Fruit fly (Drosophila melanogaster) whole organism, embryonic: ENCODE measurements around the gene CIA30.

Experiments used
- Awh ChIP-seq: fragments of 200-800 bp; sonication (Bioruptor generic); IDR thresholded peaks from 2 replicates; pipeline ENCODE4, ENCODE4 v1.3.6; 2022; ENCODE audit warnings: missing biosample characterization, missing genetic modification characterization
- Blimp-1 ChIP-seq: fragments of 200-800 bp; sonication (Bioruptor generic); optimal IDR thresholded peaks from 3 replicates; lab custom pipeline; 2018; ENCODE audit warnings: missing biosample characterization, missing genetic modification characterization, mild to moderate bottlenecking, moderate library complexity, missing genetic modification reagents
- BtbVII ChIP-seq: fragments of 200-800 bp; sonication (Bioruptor generic); optimal IDR thresholded peaks from 3 replicates; lab custom pipeline; 2017; ENCODE audit warnings: missing biosample characterization, mild to moderate bottlenecking, missing genetic modification characterization
- CG11696 ChIP-seq: fragments of 200-800 bp; sonication (Bioruptor generic); IDR thresholded peaks from 2 replicates; pipeline ENCODE4 v1.3.6; 2022; ENCODE audit warnings: missing biosample characterization, missing genetic modification characterization
- CG11723 ChIP-seq: fragments of 200-800 bp; sonication (Bioruptor generic); optimal IDR thresholded peaks from 2 replicates; lab custom pipeline; 2017; ENCODE audit warnings: missing biosample characterization, mild to moderate bottlenecking, missing genetic modification characterization
- CG12391 ChIP-seq: fragments of 200-800 bp; sonication (Bioruptor generic); optimal IDR thresholded peaks from 3 replicates; lab custom pipeline; 2018; ENCODE audit warnings: missing biosample characterization, mild to moderate bottlenecking, missing genetic modification characterization, moderate library complexity
- CG15514 ChIP-seq: fragments of 200-800 bp; sonication (Bioruptor generic); optimal IDR thresholded peaks from 3 replicates; lab custom pipeline; 2017; ENCODE audit warnings: missing biosample characterization, missing genetic modification characterization, mild to moderate bottlenecking, moderate library complexity, missing genetic modification reagents
- CG17328 ChIP-seq: fragments of 200-800 bp; sonication (Bioruptor generic); IDR thresholded peaks from 2 replicates; pipeline ENCODE4 v1.3.6; 2022; ENCODE audit warnings: missing biosample characterization, missing genetic modification characterization
- CG1792 ChIP-seq: fragments of 200-800 bp; sonication (Bioruptor generic); optimal IDR thresholded peaks from 2 replicates; lab custom pipeline; 2016; ENCODE audit warnings: missing biosample characterization, missing genetic modification characterization
- CG18262 ChIP-seq: fragments of 200-800 bp; optimal IDR thresholded peaks from 3 replicates; lab custom pipeline; 2019; ENCODE audit warnings: missing biosample characterization, mild to moderate bottlenecking, missing genetic modification characterization, moderate library complexity
- CG18619 ChIP-seq: fragments of 200-800 bp; sonication (Bioruptor generic); optimal IDR thresholded peaks from 3 replicates; lab custom pipeline; 2017; ENCODE audit warnings: missing biosample characterization, mild to moderate bottlenecking, missing genetic modification characterization
- CG42726 ChIP-seq: fragments of 200-800 bp; sonication (Bioruptor generic); IDR thresholded peaks from 2 replicates; pipeline ENCODE4 v1.3.6; 2022; ENCODE audit warnings: missing biosample characterization, missing genetic modification characterization; ENCODE audit not compliant: partially characterized antibody
- CG4820 ChIP-seq: fragments of 200-800 bp; sonication (Bioruptor generic); optimal IDR thresholded peaks from 3 replicates; lab custom pipeline; 2016; ENCODE audit warnings: missing biosample characterization, missing genetic modification characterization
- CG6765 ChIP-seq: fragments of 200-800 bp; sonication (Bioruptor generic); optimal IDR thresholded peaks from 3 replicates; lab custom pipeline; 2017; ENCODE audit warnings: missing biosample characterization, mild to moderate bottlenecking, missing genetic modification characterization
- CG7357 ChIP-seq: fragments of 200-800 bp; sonication (Bioruptor generic); IDR thresholded peaks from 3 replicates; pipeline ENCODE4 v1.3.6; 2022; ENCODE audit warnings: missing biosample characterization, missing genetic modification characterization
- CG8944 ChIP-seq: fragments of 200-800 bp; sonication (Bioruptor generic); optimal IDR thresholded peaks from 3 replicates; lab custom pipeline; 2016; ENCODE audit warnings: missing biosample characterization, missing genetic modification characterization
- CkIIα-i1 ChIP-seq: fragments of 200-800 bp; sonication (Bioruptor generic); IDR thresholded peaks from 2 replicates; pipeline ENCODE4 v1.3.6; 2022; ENCODE audit warnings: missing biosample characterization, missing genetic modification characterization
- D ChIP-seq, 2 experiments: fragments of 200-800 bp in 1 of 2; fragments of >200 bp in 1 of 2; sonication (Bioruptor generic) in 1 of 2; optimal IDR thresholded peaks; 2 replicates in 1 of 2; 3 replicates in 1 of 2; lab custom pipeline; 2017; ENCODE audit warnings: mild to moderate bottlenecking in 1 of 2, missing biosample characterization in 1 of 2, missing genetic modification characterization in 1 of 2, missing genetic modification reagents in 1 of 2
- D19A ChIP-seq: fragments of 200-800 bp; optimal IDR thresholded peaks from 3 replicates; lab custom pipeline; 2019; ENCODE audit warnings: missing biosample characterization, mild to moderate bottlenecking, missing genetic modification characterization, moderate library complexity
- Dp ChIP-seq: fragments of 200-800 bp; sonication (Bioruptor generic); optimal IDR thresholded peaks from 2 replicates; lab custom pipeline; 2018; ENCODE audit warnings: missing biosample characterization, mild to moderate bottlenecking, missing genetic modification characterization, moderate library complexity
- Dref ChIP-seq: fragments of 200-800 bp; sonication (Bioruptor generic); IDR thresholded peaks from 2 replicates; pipeline ENCODE4 v1.3.6; 2022; ENCODE audit warnings: missing biosample characterization, missing genetic modification characterization
- Ets97D ChIP-seq: fragments of 200-800 bp; sonication (Bioruptor generic); optimal IDR thresholded peaks from 3 replicates; lab custom pipeline; 2016; ENCODE audit warnings: missing biosample characterization, missing genetic modification characterization
- HHEX ChIP-seq: fragments of 200-800 bp; sonication (Bioruptor generic); optimal IDR thresholded peaks from 3 replicates; lab custom pipeline; 2017; ENCODE audit warnings: missing biosample characterization, mild to moderate bottlenecking, missing genetic modification characterization, missing genetic modification reagents
- HLH54F ChIP-seq: fragments of 200-800 bp; sonication (Bioruptor generic); optimal IDR thresholded peaks from 3 replicates; lab custom pipeline; 2016; ENCODE audit warnings: missing biosample characterization, missing genetic modification characterization
- Med ChIP-seq: fragments of 200-800 bp; sonication (Bioruptor generic); peaks from one replicate; lab custom pipeline; 2016; ENCODE audit warnings: missing biosample characterization, missing genetic modification characterization, mild to moderate bottlenecking, inconsistent platforms, moderate library complexity
- Mrtf ChIP-seq: fragments of 200-800 bp; sonication (Bioruptor generic); IDR thresholded peaks from 3 replicates; pipeline ENCODE4 v1.3.6; 2022; ENCODE audit warnings: missing biosample characterization, missing genetic modification characterization
- Nf-YB ChIP-seq: fragments of 200-800 bp; sonication (Bioruptor generic); optimal IDR thresholded peaks from 3 replicates; lab custom pipeline; 2019; ENCODE audit warnings: missing biosample characterization, mild to moderate bottlenecking, missing genetic modification characterization, moderate library complexity
- TFAM ChIP-seq: fragments of 200-800 bp; sonication (Bioruptor generic); optimal IDR thresholded peaks from 2 replicates; lab custom pipeline; 2017; ENCODE audit warnings: missing biosample characterization, missing genetic modification characterization, inconsistent platforms
- Xrp1 ChIP-seq: fragments of 200-800 bp; sonication (Bioruptor generic); IDR thresholded peaks from 2 replicates; pipeline ENCODE4 v1.3.6; 2022; ENCODE audit warnings: missing biosample characterization, missing genetic modification characterization
- ase ChIP-seq: fragments of 200-800 bp; sonication (Bioruptor generic); IDR thresholded peaks from 3 replicates; pipeline ENCODE4 v1.3.6; 2022; ENCODE audit warnings: missing biosample characterization, missing genetic modification characterization
- bcd ChIP-seq: fragments of 200-800 bp; sonication (Bioruptor generic); optimal IDR thresholded peaks from 2 replicates; lab custom pipeline; 2017; ENCODE audit warnings: missing biosample characterization, mild to moderate bottlenecking, missing genetic modification characterization
- corto ChIP-seq: fragments of 200-800 bp; sonication (Bioruptor generic); optimal IDR thresholded peaks from 2 replicates; lab custom pipeline; 2016; ENCODE audit warnings: missing biosample characterization, mild to moderate bottlenecking, missing genetic modification characterization, moderate library complexity
- cwo ChIP-seq: fragments of 200-800 bp; sonication (Bioruptor generic); optimal IDR thresholded peaks from 3 replicates; lab custom pipeline; 2017; ENCODE audit warnings: missing biosample characterization, missing genetic modification characterization, mild to moderate bottlenecking, moderate library complexity, missing genetic modification reagents
- dati ChIP-seq: fragments of 200-800 bp; sonication (Bioruptor generic); IDR thresholded peaks from 2 replicates; pipeline ENCODE4 v1.3.6; 2022; ENCODE audit warnings: missing biosample characterization, missing genetic modification characterization
- emc ChIP-seq: fragments of 200-800 bp; sonication (Bioruptor generic); optimal IDR thresholded peaks from 2 replicates; lab custom pipeline; 2016; ENCODE audit warnings: missing biosample characterization, missing genetic modification characterization
- gcm2 ChIP-seq: fragments of 200-800 bp; sonication (Bioruptor generic); optimal IDR thresholded peaks from 2 replicates; lab custom pipeline; 2016; ENCODE audit warnings: missing biosample characterization, missing genetic modification characterization
- ind ChIP-seq: fragments of 200-800 bp; sonication (Bioruptor generic); optimal IDR thresholded peaks from 3 replicates; lab custom pipeline; 2016; ENCODE audit warnings: missing biosample characterization, missing genetic modification characterization
- insv ChIP-seq, 2 experiments: fragments of 200-800 bp; sonication (Bioruptor generic); optimal IDR thresholded peaks; 3 replicates each; lab custom pipeline; 2016 to 2018; ENCODE audit warnings: missing biosample characterization in 2 of 2, missing genetic modification characterization in 2 of 2
- jigr1 ChIP-seq: fragments of 200-800 bp; sonication (Bioruptor generic); IDR thresholded peaks from 3 replicates; pipeline ENCODE4 v1.3.6; 2022; ENCODE audit warnings: missing biosample characterization, missing genetic modification characterization
- knrl ChIP-seq: fragments of 200-800 bp; sonication (Bioruptor generic); IDR thresholded peaks from 3 replicates; pipeline ENCODE4 v1.3.6; 2022; ENCODE audit warnings: missing biosample characterization, missing genetic modification characterization; ENCODE audit not compliant: partially characterized antibody
- nau ChIP-seq: fragments of 200-800 bp; sonication (Bioruptor generic); optimal IDR thresholded peaks from 3 replicates; lab custom pipeline; 2017; ENCODE audit warnings: missing biosample characterization, mild to moderate bottlenecking, missing genetic modification characterization, missing genetic modification reagents
- p53 ChIP-seq: fragments of 200-800 bp; sonication (Bioruptor generic); optimal IDR thresholded peaks from 2 replicates; lab custom pipeline; 2016; ENCODE audit warnings: missing biosample characterization, missing genetic modification characterization
- pb ChIP-seq: fragments of 200-800 bp; sonication (Bioruptor generic); optimal IDR thresholded peaks from 3 replicates; lab custom pipeline; 2016; ENCODE audit warnings: missing biosample characterization, missing genetic modification characterization
- pho ChIP-seq: fragments of 200-800 bp; sonication (Bioruptor generic); optimal IDR thresholded peaks from 2 replicates; lab custom pipeline; 2016; ENCODE audit warnings: missing biosample characterization, missing genetic modification characterization
- phol ChIP-seq: fragments of 200-800 bp; sonication (Bioruptor generic); optimal IDR thresholded peaks from 3 replicates; lab custom pipeline; 2018; ENCODE audit warnings: missing biosample characterization, mild to moderate bottlenecking, missing genetic modification characterization, moderate library complexity
- sr ChIP-seq: fragments of 200-800 bp; sonication (Bioruptor generic); IDR thresholded peaks from 3 replicates; pipeline ENCODE4 v1.3.6; 2022; ENCODE audit warnings: missing biosample characterization, missing genetic modification characterization
- tio ChIP-seq: fragments of 200-800 bp; sonication (Bioruptor generic); optimal IDR thresholded peaks from 2 replicates; lab custom pipeline; 2017; ENCODE audit warnings: missing biosample characterization, missing genetic modification characterization, inconsistent platforms
- wor ChIP-seq: fragments of 200-800 bp; sonication (Bioruptor generic); IDR thresholded peaks from 2 replicates; pipeline ENCODE4 v1.3.6; 2022; ENCODE audit warnings: missing biosample characterization, missing genetic modification characterization

The CIA30 gene

DNA sequence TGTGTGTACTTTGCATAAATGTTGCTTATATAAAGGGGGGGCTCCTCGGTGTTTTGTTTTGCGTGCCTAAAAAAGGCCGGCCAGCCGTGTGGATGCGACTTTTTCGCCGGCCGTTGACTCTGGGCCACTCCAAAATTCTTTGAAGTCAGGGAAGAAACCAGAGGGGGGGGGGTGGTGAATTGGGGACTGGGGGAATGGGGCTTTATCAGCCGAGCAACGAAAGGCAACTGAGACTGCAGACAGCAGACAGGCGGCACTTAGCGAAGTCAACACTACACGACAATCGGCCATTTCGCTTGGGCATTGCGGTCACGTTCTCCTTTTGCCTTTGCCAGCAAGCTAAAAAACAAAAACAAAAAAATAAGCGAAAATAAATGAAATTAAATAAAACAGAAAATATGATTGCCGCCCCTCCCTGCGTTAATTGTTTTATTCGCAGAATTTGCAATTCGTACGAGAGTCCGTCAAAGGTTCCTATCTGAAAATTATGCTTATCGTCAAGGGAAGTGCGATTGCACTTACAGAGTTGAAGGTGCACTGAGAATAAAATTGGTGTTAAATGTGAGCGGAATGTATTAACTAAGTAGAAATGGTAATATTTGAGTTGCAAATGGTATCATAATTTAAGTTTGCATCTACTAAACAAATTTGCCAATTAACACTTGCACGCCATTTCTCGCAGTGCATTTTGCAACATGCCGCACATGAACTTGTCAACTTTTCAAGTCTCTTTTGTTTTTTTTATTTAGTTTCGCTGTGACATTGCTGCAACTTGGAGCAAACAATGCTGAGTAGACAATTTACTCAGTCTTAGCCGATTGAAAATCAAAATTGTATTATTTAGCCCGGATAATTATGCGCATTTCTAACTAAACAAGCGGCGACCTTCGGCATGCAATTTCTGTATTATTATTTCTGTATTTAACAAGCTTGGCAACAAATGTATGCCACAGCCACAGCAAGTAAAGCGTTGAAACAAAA lies 49.5 kb downstream of the CIA30 start:
- no peak for TF ChIP-seq Dref
- TF ChIP-seq Mrtf (GFP tag; lab: Robert Waterston, UW): no peak
- no peak for TF ChIP-seq Dp (GFP tag; lab: Kevin White, UChicago)
- TF ChIP-seq nau (GFP tag; lab: Kevin White, UChicago): no peak
- no peak for TF ChIP-seq CG12391 (tag; lab: Kevin White, UChicago)
- TF ChIP-seq wor (GFP tag; lab: Robert Waterston, UW): no peak
- TF ChIP-seq Xrp1 (GFP tag; lab: Robert Waterston, UW): peak; percentile 43; the same call in 1 of the 2 replicates
- TF ChIP-seq CG18262: no peak
- no peak for TF ChIP-seq Ets97D (GFP tag; lab: Kevin White, UChicago)
- no peak for TF ChIP-seq gcm2
- TF ChIP-seq jigr1 (GFP tag; lab: Robert Waterston, UW): 0 out of 3 replicates have a peak, but pooled peaks have one; percentile 33
- TF ChIP-seq CG1792 (GFP tag; lab: Kevin White, UChicago): no peak
- no peak for TF ChIP-seq sr (GFP tag; lab: Robert Waterston, UW)
- peak; percentile 71 for TF ChIP-seq Med (GFP tag; lab: Kevin White, UChicago)
- TF ChIP-seq p53 (GFP tag; lab: Kevin White, UChicago): no peak
- TF ChIP-seq HLH54F (GFP tag; lab: Kevin White, UChicago): no peak
- TF ChIP-seq CG6765 (GFP tag; lab: Kevin White, UChicago): no peak
- TF ChIP-seq TFAM (GFP tag; lab: Kevin White, UChicago): no peak
- no peak for TF ChIP-seq CG8944 (GFP tag; lab: Kevin White, UChicago)
- no peak for TF ChIP-seq CkIIα-i1
- peak; percentile 16 for TF ChIP-seq ind (GFP tag; lab: Kevin White, UChicago)
- TF ChIP-seq tio (GFP tag; lab: Kevin White, UChicago): no peak
- no peak for TF ChIP-seq CG42726 (GFP tag; lab: Robert Waterston, UW)
- TF ChIP-seq CG17328 (GFP tag; lab: Robert Waterston, UW): peak; percentile 28; the same call in 1 of the 2 replicates
- TF ChIP-seq CG7357 (GFP tag; lab: Robert Waterston, UW): no peak
- TF ChIP-seq pb (GFP tag; lab: Kevin White, UChicago): no peak
- no peak for TF ChIP-seq CG18619 (GFP tag; lab: Kevin White, UChicago)
- no peak for TF ChIP-seq Nf-YB (GFP tag; lab: Kevin White, UChicago)
- no peak for TF ChIP-seq insv (GFP tag; optimal IDR thresholded peaks at IDR 0.05; lab: Kevin White, UChicago)
- TF ChIP-seq CG11723 (GFP tag; lab: Kevin White, UChicago): no peak
- no peak for TF ChIP-seq CG11696 (GFP tag; lab: Robert Waterston, UW)
- TF ChIP-seq dati (GFP tag; lab: Robert Waterston, UW): no peak
- peak; percentile 46 for TF ChIP-seq corto (GFP tag; lab: Kevin White, UChicago)
- TF ChIP-seq HHEX (GFP tag; lab: Kevin White, UChicago): no peak
- TF ChIP-seq BtbVII (GFP tag; lab: Kevin White, UChicago): no peak
- peak; percentile 26 for TF ChIP-seq phol (tag; lab: Kevin White, UChicago)
- TF ChIP-seq CG15514 (GFP tag; lab: Kevin White, UChicago): no peak
- no peak for TF ChIP-seq ase (GFP tag; lab: Robert Waterston, UW)
- TF ChIP-seq bcd: no peak
- no peak for TF ChIP-seq D19A (tag; lab: Kevin White, UChicago)
- TF ChIP-seq D (optimal IDR thresholded peaks at IDR 0.05; lab: Kevin White, UChicago): no peak
- no peak for TF ChIP-seq D (GFP tag; optimal IDR thresholded peaks at IDR 0.05; lab: Kevin White, UChicago)
- no peak for TF ChIP-seq pho (GFP tag; lab: Kevin White, UChicago)
- TF ChIP-seq emc (GFP tag; lab: Kevin White, UChicago): no peak
- TF ChIP-seq Blimp-1 (GFP tag; lab: Kevin White, UChicago): no peak
- TF ChIP-seq Awh: no peak
- no peak for TF ChIP-seq cwo (GFP tag; lab: Kevin White, UChicago)
- no peak for TF ChIP-seq CG4820 (GFP tag; lab: Kevin White, UChicago)
- TF ChIP-seq knrl: no peak
